Worm (Caenorhabditis elegans): Measurements from ENCODE around the gene F36D3.4.

ce11 chrV:16552929-16553328, 35.4 kb upstream of the F36D3.4 start, which contains the start of gene Y32B12B.4:
- TF ChIP-seq crh-2 (tag; optimal IDR thresholded peaks at IDR 0.05): no peak
- no peak for TF ChIP-seq snpc-4 (tag; optimal IDR thresholded peaks at IDR 0.05)
- no peak for TF ChIP-seq nhr-11 (tag; optimal IDR thresholded peaks at IDR 0.05)
- no peak for TF ChIP-seq unc-39 (tag; optimal IDR thresholded peaks at IDR 0.05)
- TF ChIP-seq aly-2 (tag; optimal IDR thresholded peaks at IDR 0.05): no peak
- no peak for TF ChIP-seq lin-13 (GFP tag; optimal IDR thresholded peaks at IDR 0.05)
- no peak for TF ChIP-seq unc-62 (GFP tag; optimal IDR thresholded peaks at IDR 0.05)
- no peak for TF ChIP-seq sma-9 (GFP tag; optimal IDR thresholded peaks at IDR 0.05)
- TF ChIP-seq sma-9 (tag; optimal IDR thresholded peaks at IDR 0.05): no peak
- no peak for TF ChIP-seq sem-4 (tag; optimal IDR thresholded peaks at IDR 0.05)
